Fruit fly (Drosophila melanogaster): ENCODE measurements around the gene Sec24CD.
A peak's percentile ranks its signal among the peaks of the same experiment; 100 is the strongest.

Sec24CD gene

DNA sequence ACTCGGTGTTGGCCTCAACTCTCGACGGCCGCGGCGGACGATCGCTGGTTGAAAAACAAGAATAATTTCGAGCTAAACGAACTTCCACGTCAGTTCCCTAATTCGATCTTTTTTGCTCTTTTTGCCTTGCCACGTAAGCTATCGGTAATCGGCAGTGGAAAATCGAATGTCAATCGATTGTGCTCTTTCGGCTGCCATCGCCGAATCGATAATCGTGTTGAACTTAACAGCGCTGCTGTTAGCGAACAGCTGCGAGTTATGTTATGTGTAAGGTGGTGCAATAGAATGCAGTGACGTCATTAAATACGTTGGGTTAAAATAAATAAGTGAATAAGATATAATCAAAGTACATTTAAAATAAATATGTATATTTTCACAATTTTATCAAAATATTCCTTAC lies at the start of gene Sec24CD:
TSS of gene Sec24CD (minus strand) at position 123 of the 400 bp plus-strand sequence.
- peak; percentile 77 for TF ChIP-seq CG17801 (GFP tag; optimal IDR thresholded peaks at IDR 0.05; ENCODE audit: partially characterized antibody)

DNA sequence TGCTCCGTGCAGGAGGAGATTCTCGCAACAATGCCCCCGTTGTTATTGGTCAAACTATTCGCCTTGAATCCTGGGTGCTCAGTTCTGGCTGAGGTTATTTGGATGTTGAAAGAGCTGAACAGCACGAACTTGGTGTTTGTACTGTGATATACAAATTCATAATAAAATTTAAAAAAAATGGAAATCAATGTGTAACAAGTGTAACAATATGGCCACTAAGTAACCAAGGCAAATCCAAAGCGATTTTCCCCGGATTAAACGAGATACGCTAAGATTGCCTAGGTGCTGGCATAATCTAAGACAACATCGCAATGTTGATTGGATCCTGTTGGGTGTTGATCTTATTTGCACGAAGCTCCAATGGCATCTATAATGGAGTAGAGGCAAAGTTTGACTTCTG lies 48.2 kb upstream of the Sec24CD start, which contains the start of gene CG4271:
TSS of gene CG4271 (plus strand) at position 301 of the 400 bp plus-strand sequence.
- no peak for TF ChIP-seq CG17801 (GFP tag; optimal IDR thresholded peaks at IDR 0.05; ENCODE audit: partially characterized antibody)

DNA sequence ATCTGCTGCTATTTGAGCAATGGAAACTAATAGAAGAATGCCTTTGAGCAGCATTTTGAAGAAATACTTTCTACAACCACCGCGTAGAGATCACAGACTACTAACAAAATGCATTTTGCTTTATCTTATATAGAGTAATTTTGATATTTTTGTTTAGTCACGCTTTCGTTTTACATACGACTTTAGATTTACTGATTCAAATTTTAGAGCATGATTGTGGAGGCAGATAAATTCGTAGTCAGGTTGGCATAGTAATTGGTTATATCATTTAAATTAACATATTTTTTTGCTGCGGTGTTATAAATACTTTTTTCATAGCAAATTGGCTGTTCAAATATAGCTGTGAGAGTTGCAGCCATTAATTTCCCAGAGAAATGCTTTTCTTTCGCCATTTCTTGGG lies 32.4 kb upstream of the Sec24CD start, which contains the start of gene CG17242:
TSS of gene CG17242 (minus strand) at position 101 of the 400 bp plus-strand sequence.
- no peak for TF ChIP-seq CG17801 (GFP tag; optimal IDR thresholded peaks at IDR 0.05; ENCODE audit: partially characterized antibody)

DNA sequence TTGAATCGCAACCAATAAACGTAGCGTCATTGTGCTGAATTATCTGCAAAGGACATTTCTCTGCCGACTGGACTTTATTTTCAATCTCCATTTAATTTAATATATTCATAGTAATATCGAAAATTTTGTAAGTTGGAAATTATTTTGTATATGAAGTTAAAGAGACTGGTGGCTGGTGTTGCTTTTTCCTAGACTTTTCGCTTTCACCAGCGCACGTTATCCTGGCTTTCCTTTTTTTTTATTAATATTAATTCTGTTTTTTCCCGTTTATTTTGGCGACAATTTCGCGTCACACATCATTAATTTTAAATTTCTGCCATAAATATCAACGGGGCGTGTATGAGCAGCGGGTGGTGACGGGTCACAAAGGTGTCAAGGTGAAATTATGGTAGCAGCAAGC lies 28.6 kb upstream of the Sec24CD start, which contains the start of gene CG34049:
TSS of gene CG34049 (minus strand) at position 101 of the 400 bp plus-strand sequence.
- no peak for TF ChIP-seq CG17801 (GFP tag; optimal IDR thresholded peaks at IDR 0.05; ENCODE audit: partially characterized antibody)

DNA sequence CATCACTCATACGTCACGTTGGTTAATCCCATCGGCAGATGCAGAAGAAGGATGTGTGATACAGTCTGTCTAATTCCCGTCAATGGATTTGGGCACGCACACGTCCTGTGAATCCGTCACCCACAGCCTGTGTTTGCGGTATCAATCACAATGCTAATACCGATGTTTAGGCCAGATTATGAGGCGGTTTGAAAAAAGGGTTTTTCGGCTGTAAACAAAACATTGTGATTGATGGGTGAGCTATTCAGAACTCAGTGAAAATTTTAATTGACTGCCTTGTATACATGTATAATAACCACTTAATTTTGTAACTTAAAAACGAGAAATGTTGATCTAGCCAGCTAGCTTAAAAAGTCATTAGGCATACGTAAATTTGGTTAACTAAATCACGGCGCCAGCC lies 26.5 kb upstream of the Sec24CD start, which contains the start of gene CG4270:
TSS of gene CG4270 (plus strand) at position 301 of the 400 bp plus-strand sequence.
- no peak for TF ChIP-seq CG17801 (GFP tag; optimal IDR thresholded peaks at IDR 0.05; ENCODE audit: partially characterized antibody)

DNA sequence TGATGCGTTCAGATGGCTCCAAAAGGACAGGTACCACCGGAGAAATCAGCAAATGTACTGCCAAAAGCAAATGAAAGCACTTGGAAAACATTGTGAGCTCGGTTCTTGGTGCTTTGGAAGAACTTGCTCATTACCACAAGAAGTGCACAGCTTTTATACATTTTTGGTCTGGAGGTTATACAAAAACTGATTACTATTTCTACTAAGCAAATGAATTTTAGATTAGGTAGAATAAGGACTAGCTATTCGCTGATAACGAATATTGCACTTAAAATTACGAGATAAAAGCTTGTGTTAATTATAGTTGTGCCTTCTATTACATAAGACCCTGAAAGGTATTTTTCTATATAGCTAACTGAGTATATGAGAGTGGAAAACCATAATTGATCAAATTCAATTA lies 18.3 kb upstream of the Sec24CD start, which contains the start of gene Send1:
TSS of gene Send1 (minus strand) at position 101 of the 400 bp plus-strand sequence.
- no peak for TF ChIP-seq CG17801 (GFP tag; optimal IDR thresholded peaks at IDR 0.05; ENCODE audit: partially characterized antibody)

DNA sequence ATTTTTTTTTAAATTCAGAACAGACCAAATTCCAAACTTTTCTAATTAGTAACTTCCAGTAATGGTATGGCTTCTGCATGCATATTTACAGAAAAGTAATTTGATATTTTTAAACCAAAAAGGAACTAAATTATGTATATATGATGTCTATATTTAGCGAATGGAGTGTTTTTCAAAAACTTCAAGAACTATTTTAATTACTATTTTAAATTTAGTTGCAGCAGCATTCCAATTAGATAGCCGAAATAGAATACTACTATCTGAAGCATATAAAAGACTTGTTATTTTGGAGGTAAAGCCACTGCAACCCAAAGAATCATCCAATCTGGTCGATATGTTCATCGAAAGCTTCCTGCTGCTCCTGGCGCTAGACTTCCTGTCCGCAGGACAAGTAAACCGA lies 16.1 kb upstream of the Sec24CD start, which contains the start of gene CG17234:
TSS of gene CG17234 (plus strand) at position 301 of the 400 bp plus-strand sequence.
- no peak for TF ChIP-seq CG17801 (GFP tag; optimal IDR thresholded peaks at IDR 0.05; ENCODE audit: partially characterized antibody)

DNA sequence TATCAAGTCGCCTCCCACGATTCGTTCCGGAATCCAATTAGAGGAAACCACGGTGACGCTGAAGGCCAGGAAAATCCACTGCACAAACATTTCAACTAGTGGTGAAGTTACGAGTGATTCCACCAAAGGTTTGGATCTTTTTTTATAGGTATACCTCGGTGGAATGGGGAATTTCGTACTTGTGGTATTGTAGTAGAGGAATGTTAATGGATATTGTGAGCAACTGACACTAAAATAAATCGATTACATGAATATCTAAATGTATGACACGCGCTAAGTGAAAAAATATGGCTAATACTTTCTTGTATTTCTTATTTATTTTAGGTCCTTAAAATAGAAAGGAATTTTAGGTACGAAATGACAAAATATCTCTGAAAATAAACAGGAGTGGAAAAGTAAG lies 15.6 kb upstream of the Sec24CD start, which contains the start of gene CG17239:
TSS of gene CG17239 (minus strand) at position 101 of the 400 bp plus-strand sequence.
- no peak for TF ChIP-seq CG17801 (GFP tag; optimal IDR thresholded peaks at IDR 0.05; ENCODE audit: partially characterized antibody)

DNA sequence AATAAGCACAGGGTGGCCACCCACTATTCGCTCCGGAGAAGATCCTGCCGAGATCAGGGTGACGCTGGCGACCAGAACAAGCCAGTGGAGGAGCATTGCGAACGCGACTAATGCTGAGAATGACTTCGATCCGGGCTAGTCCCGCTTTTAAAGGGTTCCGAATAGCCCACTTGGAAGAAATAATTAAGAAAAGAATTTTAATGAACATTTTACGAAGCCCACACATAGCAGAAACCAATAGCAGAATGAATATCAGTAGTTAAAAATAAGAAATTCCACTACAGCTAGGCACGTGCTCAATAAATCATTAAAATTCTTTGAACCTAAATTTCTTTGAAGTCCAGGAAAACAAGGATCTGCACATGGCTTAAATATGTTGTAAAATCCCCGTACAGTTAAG lies 14.5 kb upstream of the Sec24CD start, which contains the start of gene Ser12:
TSS of gene Ser12 (minus strand) at position 101 of the 400 bp plus-strand sequence.
- no peak for TF ChIP-seq CG17801 (GFP tag; optimal IDR thresholded peaks at IDR 0.05; ENCODE audit: partially characterized antibody)

DNA sequence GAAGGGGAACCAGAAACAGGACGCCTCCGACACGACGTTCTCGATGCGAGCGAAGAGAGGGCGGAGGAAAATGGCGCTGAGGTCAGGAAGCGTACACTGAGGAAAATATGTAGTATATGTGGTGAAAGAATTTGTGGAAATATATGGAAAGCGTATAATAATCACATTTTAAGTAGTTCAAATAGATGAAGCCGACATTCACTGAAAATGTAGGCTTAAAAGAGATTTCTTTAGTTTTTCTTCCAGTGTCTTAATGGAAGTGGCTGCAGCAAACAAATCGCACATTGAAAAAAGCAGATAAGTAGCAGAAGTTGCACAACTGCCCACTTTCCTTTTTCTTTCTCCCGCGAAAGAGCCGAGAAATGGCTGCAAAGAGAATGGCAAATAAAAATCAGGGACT lies 12.9 kb upstream of the Sec24CD start:
- no peak for TF ChIP-seq CG17801 (GFP tag; optimal IDR thresholded peaks at IDR 0.05; ENCODE audit: partially characterized antibody)

DNA sequence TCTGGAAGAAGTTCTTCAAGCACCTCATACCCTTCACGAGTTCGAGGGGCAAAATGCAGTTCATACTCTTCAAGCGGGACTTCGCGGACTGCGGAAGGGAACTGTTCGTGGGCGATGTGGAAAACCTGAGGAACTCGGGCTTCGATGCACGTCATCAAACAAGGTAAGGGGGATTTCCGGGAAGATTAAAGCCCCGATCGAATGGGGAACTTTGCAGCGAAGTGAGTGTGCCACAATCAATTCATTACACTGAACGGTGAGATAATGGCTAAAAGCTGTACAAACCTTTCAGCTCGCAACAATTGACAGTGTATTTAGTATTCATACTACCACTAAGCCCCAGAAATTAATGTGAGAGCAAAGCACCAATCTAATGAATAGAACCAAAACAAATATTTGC lies 6.1 kb upstream of the Sec24CD start:
- no peak for TF ChIP-seq CG17801 (GFP tag; optimal IDR thresholded peaks at IDR 0.05; ENCODE audit: partially characterized antibody)

DNA sequence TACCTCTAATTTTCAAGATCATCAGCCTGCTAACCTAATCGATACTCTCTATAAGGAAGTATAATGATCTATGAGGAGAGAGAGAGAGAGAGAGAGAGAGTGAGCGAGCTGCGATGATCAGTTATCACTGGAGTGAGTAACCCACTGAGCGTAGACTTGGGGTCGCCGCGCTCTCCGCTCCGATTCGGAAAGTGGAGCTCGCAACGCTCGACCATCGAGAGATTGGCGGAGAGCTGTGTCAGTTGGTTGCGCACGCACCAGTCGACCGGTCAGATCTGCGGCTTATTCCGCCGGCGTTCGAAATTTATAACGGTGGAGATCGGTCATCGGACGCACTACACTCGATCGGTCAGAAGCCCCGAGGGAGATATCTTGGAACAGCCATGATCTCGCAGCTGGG lies 5.5 kb upstream of the Sec24CD start, which contains the start of gene CG4267:
TSS of gene CG4267 (plus strand) at position 240 of the 400 bp plus-strand sequence.
- peak; percentile 15 for TF ChIP-seq CG17801 (GFP tag; optimal IDR thresholded peaks at IDR 0.05; ENCODE audit: partially characterized antibody)

DNA sequence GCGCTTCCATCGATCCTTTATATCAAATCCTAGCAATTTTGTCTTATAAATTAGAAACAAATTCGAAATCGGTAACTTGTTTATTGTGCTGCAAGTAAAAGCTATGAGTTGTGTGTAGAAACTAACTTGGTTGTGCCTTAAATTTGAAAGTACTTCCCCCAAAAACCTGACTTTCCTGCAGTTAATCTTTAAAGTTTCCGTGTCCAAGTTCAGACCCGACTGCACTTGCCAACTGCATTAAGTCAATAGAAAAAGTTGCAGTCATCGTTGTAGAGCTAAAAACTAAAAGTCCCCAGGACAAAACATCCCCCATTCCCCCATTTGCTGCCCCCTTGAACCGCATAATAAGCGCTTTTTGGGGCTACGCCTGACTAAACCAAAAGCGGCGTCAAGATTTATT lies 3.8 kb upstream of the Sec24CD start, which contains the start of gene Tengl1:
TSS of gene Tengl1 (minus strand) at position 101 of the 400 bp plus-strand sequence.
- no peak for TF ChIP-seq CG17801 (GFP tag; optimal IDR thresholded peaks at IDR 0.05; ENCODE audit: partially characterized antibody)

DNA sequence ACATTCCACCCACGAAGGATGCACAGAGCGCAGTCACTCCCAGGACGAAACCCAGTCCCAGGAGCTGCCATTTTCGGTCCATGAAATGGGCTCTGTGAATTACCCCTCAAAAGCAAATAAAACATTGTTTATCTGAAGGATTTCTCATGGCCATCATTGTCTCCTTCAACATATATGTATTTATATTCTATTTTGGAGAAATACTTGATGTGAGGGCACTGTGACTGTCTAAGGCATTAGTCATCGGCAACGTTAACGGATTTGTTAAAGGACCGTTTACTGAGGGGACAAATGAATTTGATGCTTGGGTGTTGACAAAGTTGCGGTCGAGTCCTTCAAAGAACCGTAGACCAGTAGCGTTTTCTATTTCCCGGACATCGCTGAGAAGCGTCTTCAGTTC lies 2.6 kb upstream of the Sec24CD start, which contains the start of gene Tengl2:
TSS of gene Tengl2 (minus strand) at position 101 of the 400 bp plus-strand sequence.
- TF ChIP-seq CG17801 (GFP tag; optimal IDR thresholded peaks at IDR 0.05; ENCODE audit: partially characterized antibody): no peak

DNA sequence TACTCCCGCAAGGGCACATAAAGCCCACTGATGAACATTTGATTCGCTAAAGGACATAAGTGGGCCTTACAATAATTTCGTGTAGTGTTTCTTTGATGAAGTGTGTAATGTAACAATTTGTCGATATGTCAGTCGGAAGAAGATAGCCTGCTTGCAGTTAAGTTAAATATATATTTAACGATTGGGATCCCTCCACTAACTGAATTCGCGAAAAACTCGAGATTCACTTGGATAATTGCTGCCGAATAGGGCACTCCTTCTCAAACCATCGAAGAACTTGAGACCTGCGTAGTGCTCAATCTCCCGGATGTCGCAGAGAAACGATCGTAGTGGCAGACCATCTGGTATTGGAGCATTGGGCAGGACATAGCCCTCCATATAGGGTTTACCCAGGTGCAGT lies 1.5 kb upstream of the Sec24CD start, which contains the start of gene Tengl3:
TSS of gene Tengl3 (minus strand) at position 101 of the 400 bp plus-strand sequence.
- TF ChIP-seq CG17801 (GFP tag; optimal IDR thresholded peaks at IDR 0.05; ENCODE audit: partially characterized antibody): no peak

DNA sequence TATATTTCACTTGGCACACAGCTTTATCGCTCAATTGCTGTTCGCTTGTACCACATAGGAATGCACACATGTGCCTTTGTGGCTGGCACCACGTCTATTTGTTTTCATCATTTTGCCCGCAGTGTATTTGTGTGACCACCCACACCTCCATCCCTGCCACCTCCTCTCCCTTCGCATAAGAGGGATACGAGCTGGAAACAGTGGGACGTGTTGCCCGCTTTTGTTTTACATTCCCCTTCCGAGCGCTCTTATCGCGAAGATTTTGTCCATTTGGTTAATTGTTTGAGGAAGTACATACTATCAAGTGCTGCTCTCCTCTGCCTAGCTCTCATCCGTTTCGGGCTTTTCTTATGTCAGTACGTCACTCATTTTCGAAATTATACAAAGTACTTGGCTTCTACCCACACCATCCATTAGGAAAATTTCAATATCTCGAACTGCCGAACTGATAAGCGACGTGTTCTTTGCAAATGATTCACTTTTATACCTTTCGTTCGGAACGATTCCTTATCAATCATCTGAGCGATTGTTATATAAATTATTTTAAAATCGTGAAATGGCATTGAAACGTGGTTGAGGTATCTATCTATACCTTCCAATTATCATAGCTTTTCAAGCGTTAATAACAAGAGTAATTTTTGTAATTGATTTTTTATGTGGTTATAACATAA lies 8.3 kb downstream of the Sec24CD start:
- TF ChIP-seq CG17801 (GFP tag; optimal IDR thresholded peaks at IDR 0.05; ENCODE audit: partially characterized antibody): no peak
